Worm (Caenorhabditis elegans): ENCODE data around the gene fbxb-77.

fbxb-77 gene

DNA sequence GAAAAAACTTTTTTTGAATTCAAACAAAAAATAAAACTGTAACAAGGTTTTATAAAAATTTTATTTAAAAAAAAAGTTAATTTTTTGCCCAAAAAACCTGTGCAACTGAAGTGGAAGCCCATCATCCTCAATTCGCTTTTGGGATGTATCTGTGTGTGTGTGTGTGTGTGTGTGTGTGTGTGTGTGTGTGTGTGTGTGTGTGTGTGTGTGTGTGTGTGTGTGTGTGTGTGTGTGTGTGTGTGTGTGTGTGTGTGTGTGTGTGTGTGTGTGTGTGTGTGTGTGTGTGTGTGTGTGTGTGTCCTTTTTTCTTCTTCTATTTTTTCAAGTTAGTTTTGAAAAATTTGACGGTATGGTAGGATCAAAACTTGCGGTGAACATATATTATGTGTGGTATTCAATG is 28.7 kb upstream of the fbxb-77 start:
- TF ChIP-seq snpc-1.2 (GFP tag; IDR thresholded peaks at IDR 0.05) (0 out of 2 replicates have a peak, but pooled peaks have one; percentile 10), dve-1 (tag; optimal IDR thresholded peaks at IDR 0.05; ENCODE audit: insufficient read depth) (peak; percentile 13)

DNA sequence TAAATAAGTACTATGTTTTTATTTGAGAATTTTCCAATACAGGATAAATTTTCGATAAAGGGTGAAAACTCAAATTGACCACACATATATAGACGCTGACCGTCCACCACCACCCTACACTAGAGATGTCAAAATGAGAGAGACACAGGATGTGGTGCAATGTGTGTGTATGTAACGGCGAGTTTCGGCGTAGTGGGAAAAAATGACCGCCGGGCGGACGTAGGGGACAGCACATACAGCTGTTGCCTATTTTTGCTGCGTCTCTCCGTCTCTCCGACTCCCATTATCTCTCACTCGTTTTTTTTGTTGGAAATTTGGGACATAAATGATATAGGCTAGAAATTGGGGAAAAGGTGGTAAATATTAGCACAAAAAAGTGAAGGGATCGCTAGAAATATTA is 25.2 kb upstream of the fbxb-77 start:
- TF ChIP-seq set-16 (GFP tag; IDR thresholded peaks at IDR 0.05) (no peak), mdt-29 (GFP tag; IDR thresholded peaks at IDR 0.05) (0 out of 2 replicates have a peak, but pooled peaks have one; percentile 28), daf-12 (tag; optimal IDR thresholded peaks at IDR 0.05) (no peak), nhr-28 (tag; optimal IDR thresholded peaks at IDR 0.05) (peak; percentile 47), daf-16 (GFP tag; optimal IDR thresholded peaks at IDR 0.05) (no peak), daf-16 (tag; optimal IDR thresholded peaks at IDR 0.05) (peak; percentile 32), unc-62 (GFP tag; optimal IDR thresholded peaks at IDR 0.05 in 1 of 2) (peak in 1 of 2 experiments; percentile 97), unc-62 (tag; optimal IDR thresholded peaks at IDR 0.05) (no peak), hlh-11 (tag; optimal IDR thresholded peaks at IDR 0.05) (peak; percentile 67), dve-1 (tag; optimal IDR thresholded peaks at IDR 0.05; ENCODE audit: insufficient read depth) (peak; percentile 22), mxl-2 (GFP tag; conservative IDR thresholded peaks at IDR 0.05) (no peak), hmg-1.1 (GFP tag; IDR thresholded peaks at IDR 0.05) (0 out of 2 replicates have a peak, but pooled peaks have one; percentile 37), duxl-1 (tag; optimal IDR thresholded peaks at IDR 0.05; ENCODE audit: poor library complexity) (no peak)

DNA sequence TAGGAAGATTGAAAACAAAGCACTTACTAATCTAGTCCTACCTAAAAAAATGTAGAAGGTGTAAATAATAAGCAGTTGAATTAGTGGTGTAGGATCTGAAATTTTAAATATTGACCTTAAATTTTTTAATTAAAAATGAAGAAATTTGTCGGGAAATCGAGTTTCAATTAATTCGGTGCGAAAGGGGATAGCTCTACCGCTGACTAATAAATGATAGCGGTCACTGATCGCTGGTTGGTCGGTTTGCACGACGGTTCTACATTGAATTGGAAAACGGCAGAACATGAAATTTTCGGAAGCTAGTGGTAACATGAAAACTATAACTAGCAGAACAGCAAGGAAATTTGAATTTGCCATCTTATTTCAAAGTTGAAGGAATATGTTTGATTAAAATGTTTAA is 24.2 kb upstream of the fbxb-77 start, which contains the start of gene set-15:
Gene set-15, minus strand, starts transcription at position 101 of the 400 bp plus-strand sequence.
- TF ChIP-seq snpc-4 (tag; optimal IDR thresholded peaks at IDR 0.05) (no peak), tag-97 (GFP tag; IDR thresholded peaks at IDR 0.05) (no peak), F26F4.8 (GFP tag; conservative IDR thresholded peaks at IDR 0.05) (no peak), D1046.2 (GFP tag; IDR thresholded peaks at IDR 0.05) (no peak), arid-1 (GFP tag; conservative IDR thresholded peaks at IDR 0.05) (no peak), tra-1 (GFP tag; IDR thresholded peaks at IDR 0.05) (no peak), R02D3.7 (tag; optimal IDR thresholded peaks at IDR 0.05) (no peak), ceh-82 (tag; optimal IDR thresholded peaks at IDR 0.05) (no peak), dmd-8 (GFP tag; IDR thresholded peaks at IDR 0.05) (no peak), madf-5 (GFP tag; IDR thresholded peaks at IDR 0.05) (no peak), F37D6.2 (tag; optimal IDR thresholded peaks at IDR 0.05) (no peak), pqm-1 (tag; optimal IDR thresholded peaks at IDR 0.05) (no peak), T26A8.4 (GFP tag; IDR thresholded peaks at IDR 0.05) (no peak), saeg-2 (GFP tag; IDR thresholded peaks at IDR 0.05) (no peak), Y48G9A.11 (GFP tag; IDR thresholded peaks at IDR 0.05) (no peak), nhr-237 (tag; optimal IDR thresholded peaks at IDR 0.05) (no peak)

DNA sequence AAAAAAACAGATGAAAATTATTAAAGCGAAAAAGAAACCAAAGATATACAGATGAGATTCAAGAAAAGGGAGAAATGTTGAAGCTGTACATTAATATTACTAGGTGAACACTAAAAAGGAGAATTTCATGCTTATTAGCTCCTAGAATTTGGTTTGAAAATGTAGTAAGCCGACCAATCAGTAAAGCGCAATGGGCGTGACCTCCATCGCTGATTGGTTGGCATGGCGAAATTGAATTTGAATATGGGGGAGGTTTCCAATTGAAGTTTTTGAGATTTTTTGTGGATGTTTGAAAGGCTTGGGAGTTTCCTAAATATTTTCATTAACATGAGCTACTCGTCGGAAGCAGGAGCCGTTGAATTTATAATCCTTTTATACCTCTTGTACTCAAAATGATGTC is 20.5 kb upstream of the fbxb-77 start:
- TF ChIP-seq ceh-20 (GFP tag; IDR thresholded peaks at IDR 0.05) (no peak), skn-1 (tag; optimal IDR thresholded peaks at IDR 0.05) (no peak), mxl-2 (GFP tag; conservative IDR thresholded peaks at IDR 0.05) (no peak), ama-1 (optimal IDR thresholded peaks at IDR 0.05) (no peak), ZK337.2 (GFP tag; IDR thresholded peaks at IDR 0.05) (no peak), madf-5 (GFP tag; IDR thresholded peaks at IDR 0.05) (no peak), tag-97 (GFP tag; IDR thresholded peaks at IDR 0.05) (no peak), ceh-32 (tag; optimal IDR thresholded peaks at IDR 0.05; ENCODE audit: poor library complexity) (no peak), pha-4 (GFP tag; IDR thresholded peaks at IDR 0.05) (no peak), pha-4 (tag; optimal IDR thresholded peaks at IDR 0.05) (no peak), nhr-111 (GFP tag; optimal IDR thresholded peaks at IDR 0.05) (no peak), nhr-6 (tag; optimal IDR thresholded peaks at IDR 0.05) (no peak), madf-9 (GFP tag; conservative IDR thresholded peaks at IDR 0.05) (no peak), aly-2 (tag; optimal IDR thresholded peaks at IDR 0.05) (no peak), fkh-10 (GFP tag; optimal IDR thresholded peaks at IDR 0.05) (no peak), unc-130 (GFP tag; optimal IDR thresholded peaks at IDR 0.05) (no peak), dmd-9 (GFP tag; IDR thresholded peaks at IDR 0.05) (no peak), lin-15B (tag; optimal IDR thresholded peaks at IDR 0.05) (no peak)
